Fruit fly (Drosophila melanogaster): ENCODE measurements around the gene CG14551.

DNA sequence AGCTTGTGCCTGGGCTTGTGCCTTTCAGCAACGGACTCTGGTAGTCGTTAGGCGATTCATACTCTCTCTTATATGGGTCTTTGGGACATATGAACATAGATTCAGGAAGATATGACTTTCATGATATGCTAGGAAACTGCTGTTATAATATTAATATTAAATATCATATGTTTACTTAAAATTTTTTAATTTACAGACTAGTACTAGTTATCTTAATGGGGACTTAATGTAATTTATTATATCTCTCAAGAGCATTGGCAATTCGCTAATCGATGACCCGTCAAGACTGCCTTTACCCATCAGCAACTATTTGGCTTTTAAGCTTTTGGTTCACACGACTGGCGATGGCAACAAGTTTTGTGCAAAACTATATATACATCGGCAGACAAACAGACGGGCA lies 43.6 kb downstream of the CG14551 start:
- TF ChIP-seq CG7045 (GFP tag; optimal IDR thresholded peaks at IDR 0.05) = no peak
- TF ChIP-seq bab1 (GFP tag; optimal IDR thresholded peaks at IDR 0.05) = no peak
- no peak for TF ChIP-seq CG1620 (GFP tag; optimal IDR thresholded peaks at IDR 0.05)
- TF ChIP-seq toe (GFP tag; optimal IDR thresholded peaks at IDR 0.05) = no peak
- TF ChIP-seq cic (GFP tag; optimal IDR thresholded peaks at IDR 0.05) = no peak
- no peak for TF ChIP-seq ovo (GFP tag; optimal IDR thresholded peaks at IDR 0.05)
- no peak for TF ChIP-seq kay (GFP tag; ENCODE audit: borderline replicate concordance)
- no peak for TF ChIP-seq CG33017 (tag; optimal IDR thresholded peaks at IDR 0.05)
- no peak for TF ChIP-seq Mnt (GFP tag; optimal IDR thresholded peaks at IDR 0.05)
- TF ChIP-seq CG5204 (GFP tag; optimal IDR thresholded peaks at IDR 0.05) = no peak
- TF ChIP-seq CG14711 (tag; optimal IDR thresholded peaks at IDR 0.05) = no peak
- no peak for TF ChIP-seq tj (GFP tag; optimal IDR thresholded peaks at IDR 0.05)
- no peak for TF ChIP-seq pad (GFP tag; optimal IDR thresholded peaks at IDR 0.05)

All from whole organism, adult.